Worm (Caenorhabditis elegans): ENCODE measurements around the gene Y32B12C.1.

DNA sequence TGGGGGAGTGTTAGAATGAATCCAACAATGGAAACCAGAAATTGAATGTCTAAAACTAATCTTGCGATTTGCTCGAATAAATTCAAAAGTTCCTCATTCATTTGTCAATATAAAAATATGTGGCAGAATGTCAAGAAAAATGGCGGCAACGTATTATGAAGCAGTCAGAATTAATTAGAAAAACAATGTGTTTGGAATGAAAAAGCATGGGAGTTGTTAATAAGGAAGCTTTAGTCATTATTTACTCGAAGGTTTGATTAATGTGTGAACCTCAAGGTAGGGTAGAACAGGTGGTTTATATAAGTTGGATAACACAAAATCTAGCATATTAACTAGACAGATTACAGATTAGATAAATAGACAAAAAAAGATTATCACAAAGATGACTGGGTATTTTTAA lies 31.8 kb downstream of the Y32B12C.1 start, which contains the start of gene srw-76:
- TF ChIP-seq zag-1 (tag; optimal IDR thresholded peaks at IDR 0.05) (no peak), lin-15B (tag; optimal IDR thresholded peaks at IDR 0.05) (no peak), lin-1 (GFP tag; IDR thresholded peaks at IDR 0.05) (no peak), fkh-10 (GFP tag; optimal IDR thresholded peaks at IDR 0.05) (no peak), nhr-102 (tag; optimal IDR thresholded peaks at IDR 0.05) (no peak), tra-1 (GFP tag; IDR thresholded peaks at IDR 0.05) (no peak), unc-62 (GFP tag; optimal IDR thresholded peaks at IDR 0.05 in 1 of 2) (no peak), unc-62 (tag; optimal IDR thresholded peaks at IDR 0.05) (no peak), ztf-11 (tag; optimal IDR thresholded peaks at IDR 0.05) (no peak), nhr-28 (tag; optimal IDR thresholded peaks at IDR 0.05) (no peak), pqm-1 (tag; optimal IDR thresholded peaks at IDR 0.05) (no peak)

Measured in whole organism, L4 larva.